Worm (Caenorhabditis elegans) whole organism, late embryonic: ENCODE measurements around the gene npr-2.

Experiments
- ceh-6 ChIP-seq: fragments of 200-800 bp; sonication (Bioruptor generic); optimal IDR thresholded peaks from 2 replicates; lab custom pipeline; 2018; ENCODE audit warnings: mild to moderate bottlenecking, missing genetic modification characterization, missing compliant biosample characterization
- pag-3 ChIP-seq: sonication (generic microtip); optimal IDR thresholded peaks from 2 replicates; lab custom pipeline; 2016; ENCODE audit warnings: missing compliant biosample characterization, missing genetic modification characterization, borderline replicate concordance
- pha-4 ChIP-seq: fragments of 150-350 bp; optimal IDR thresholded peaks from 2 replicates; lab custom pipeline; 2018; ENCODE audit warnings: missing biosample characterization, missing genetic modification reagents, missing genetic modification characterization
- ref-2 ChIP-seq: sonication (generic microtip); optimal IDR thresholded peaks from 2 replicates; lab custom pipeline; 2016; ENCODE audit warnings: missing genetic modification characterization, missing compliant biosample characterization
- unc-55 ChIP-seq: sonication (generic microtip); optimal IDR thresholded peaks from 2 replicates; lab custom pipeline; 2017; ENCODE audit warnings: missing biosample characterization, missing genetic modification reagents, missing genetic modification characterization
- ztf-16 ChIP-seq: sonication (generic microtip); optimal IDR thresholded peaks from 2 replicates; lab custom pipeline; 2017; ENCODE audit warnings: missing genetic modification characterization, missing compliant biosample characterization

DNA sequence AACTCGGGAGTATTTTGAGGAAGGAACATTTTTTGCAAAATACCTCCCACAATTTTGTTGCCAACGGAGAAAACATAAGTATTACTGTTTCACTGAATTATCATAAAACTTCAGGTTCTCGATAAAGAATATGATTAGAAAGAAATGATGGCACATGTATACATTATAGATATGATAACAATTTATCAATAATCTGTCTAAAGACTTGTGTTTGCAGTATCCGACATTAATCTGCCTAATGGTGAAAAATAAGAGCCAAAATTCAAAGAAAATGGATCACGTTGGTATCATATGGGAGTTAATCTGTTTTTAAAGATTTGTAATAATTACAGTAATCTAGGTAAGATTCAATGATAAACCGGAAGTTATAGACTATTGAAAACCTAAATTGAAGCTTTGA, 59.3 kb downstream of the npr-2 start:
- TF ChIP-seq pha-4 (tag; lab: Kevin White, UChicago) (no peak), ztf-16 (tag; lab: Kevin White, UChicago) (no peak), unc-55 (GFP tag; lab: Kevin White, UChicago) (no peak), pag-3 (tag; lab: Kevin White, UChicago) (no peak), ceh-6 (no peak), ref-2 (tag; lab: Kevin White, UChicago) (no peak)
